Worm (Caenorhabditis elegans) whole organism, late embryonic: Measurements from ENCODE around the gene syf-2.

Source experiments
- ceh-22 ChIP-seq: sonication (generic microtip); optimal IDR thresholded peaks from 2 replicates; lab custom pipeline; 2017; ENCODE audit warnings: missing biosample characterization, missing genetic modification characterization
- dmd-4 ChIP-seq: sonication (generic microtip); optimal IDR thresholded peaks from 2 replicates; lab custom pipeline; 2016; ENCODE audit warnings: borderline replicate concordance, missing genetic modification characterization, missing compliant biosample characterization
- elt-2 ChIP-seq: sonication (generic microtip); optimal IDR thresholded peaks from 2 replicates; lab custom pipeline; 2016; ENCODE audit warnings: missing genetic modification reagents, missing genetic modification characterization, missing compliant biosample characterization
- fkh-10 ChIP-seq: fragments of 150-350 bp; optimal IDR thresholded peaks from 2 replicates; lab custom pipeline; 2014; ENCODE audit warnings: missing biosample characterization, missing genetic modification reagents, missing genetic modification characterization
- hlh-13 ChIP-seq: fragments of 200-800 bp; sonication (Bioruptor generic); optimal IDR thresholded peaks from 2 replicates; lab custom pipeline; 2018; ENCODE audit warnings: mild to moderate bottlenecking, missing genetic modification characterization, missing compliant biosample characterization
- pat-9 ChIP-seq: fragments of 200-800 bp; sonication (Bioruptor generic); optimal IDR thresholded peaks from 2 replicates; lab custom pipeline; 2018; ENCODE audit warnings: mild to moderate bottlenecking, missing genetic modification characterization, moderate library complexity, missing compliant biosample characterization
- pqm-1 ChIP-seq: sonication (generic microtip); optimal IDR thresholded peaks from 2 replicates; lab custom pipeline; 2016; ENCODE audit warnings: missing genetic modification characterization, missing compliant biosample characterization
- rnt-1 ChIP-seq: sonication (generic microtip); optimal IDR thresholded peaks from 2 replicates; lab custom pipeline; 2016; ENCODE audit warnings: missing genetic modification characterization, missing compliant biosample characterization

DNA sequence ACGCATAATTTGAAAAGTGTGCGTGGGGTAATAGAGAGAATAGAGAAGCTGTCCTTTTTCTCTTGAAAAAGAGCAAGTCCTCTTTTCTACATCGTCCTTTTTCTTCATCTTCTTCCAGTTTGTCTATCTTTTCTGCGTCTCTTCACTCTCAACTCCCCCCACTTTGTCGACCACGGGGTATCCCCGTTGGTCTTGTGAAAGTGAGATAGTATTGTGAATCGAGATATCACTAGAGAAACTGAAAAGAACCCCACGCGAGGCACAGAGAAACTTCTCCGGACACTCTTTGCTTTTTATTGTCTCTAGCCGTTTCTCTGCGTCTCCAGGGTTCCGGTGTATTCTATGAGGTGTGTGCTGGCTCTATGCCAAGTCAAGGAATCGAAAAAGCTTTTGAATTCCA is 6.3 kb downstream of the syf-2 start:
- TF ChIP-seq hlh-13 (GFP tag; lab: Kevin White, UChicago) (no peak), ceh-22 (tag; lab: Kevin White, UChicago) (no peak), rnt-1 (tag; lab: Kevin White, UChicago) (peak; percentile 80), elt-2 (tag; lab: Kevin White, UChicago) (no peak), pat-9 (peak; percentile 34), pqm-1 (tag; lab: Kevin White, UChicago) (peak; percentile 71), fkh-10 (GFP tag; lab: Kevin White, UChicago) (peak; percentile 48), dmd-4 (peak; percentile 35)
